Worm (Caenorhabditis elegans) whole organism, L4/young adult: ENCODE results near the gene flp-20.

ENCODE experiments used
- dao-5 ChIP-seq: sonication (generic microtip); optimal IDR thresholded peaks from 2 replicates; lab custom pipeline; 2016; ENCODE audit warnings: missing genotype, missing genetic modification characterization, moderate library complexity, missing compliant biosample characterization
- him-1 ChIP-seq: sonication (generic microtip); optimal IDR thresholded peaks from 2 replicates; lab custom pipeline; 2016; ENCODE audit warnings: missing genotype, missing genetic modification reagents, missing genetic modification characterization, missing compliant biosample characterization

- no peak for TF ChIP-seq dao-5
- TF ChIP-seq him-1 (tag; lab: Kevin White, UChicago): no peak
Measured at ce11 chrX:9372221-9372620, 22.5 kb upstream of the flp-20 start.
